Worm (Caenorhabditis elegans): ENCODE data around the gene H05C05.4.

DNA sequence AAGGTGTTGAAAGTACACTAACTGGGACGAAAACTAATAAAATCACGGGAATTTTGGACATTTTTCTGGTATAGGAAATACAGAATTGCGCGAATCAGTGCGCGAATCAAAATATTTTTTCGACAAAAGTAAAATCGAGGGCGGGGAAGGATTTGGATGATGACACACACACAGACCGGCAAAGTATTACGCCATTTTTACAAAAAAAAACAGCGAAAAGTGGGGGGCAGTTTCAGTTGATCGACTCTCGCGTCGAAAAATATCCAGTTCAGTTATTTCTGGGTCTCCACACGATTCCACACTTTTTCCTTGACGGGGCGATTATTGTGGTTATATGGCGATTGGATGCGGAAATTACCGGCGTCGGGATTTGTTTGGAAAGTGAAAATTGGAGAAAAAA is at the start of gene H05C05.4:
- TF ChIP-seq elt-1 (tag; optimal IDR thresholded peaks at IDR 0.05): no peak
- TF ChIP-seq snpc-4 (tag; optimal IDR thresholded peaks at IDR 0.05): no peak

Measured in whole organism, L2 larva.